Worm (Caenorhabditis elegans): Measurements from ENCODE around the gene gtap-2.

- TF ChIP-seq nhr-11 (tag; optimal IDR thresholded peaks at IDR 0.05) (no peak), sem-4 (tag; optimal IDR thresholded peaks at IDR 0.05) (no peak), ZK546.5 (tag; optimal IDR thresholded peaks at IDR 0.05) (no peak), unc-39 (tag; optimal IDR thresholded peaks at IDR 0.05) (no peak), aly-2 (tag; optimal IDR thresholded peaks at IDR 0.05) (no peak), snpc-4 (tag; optimal IDR thresholded peaks at IDR 0.05) (no peak), lin-13 (GFP tag; optimal IDR thresholded peaks at IDR 0.05) (no peak), nhr-77 (tag; optimal IDR thresholded peaks at IDR 0.05) (no peak), lin-11 (tag; optimal IDR thresholded peaks at IDR 0.05) (no peak), fos-1 (tag; optimal IDR thresholded peaks at IDR 0.05) (no peak)
These were observed 43.2 kb downstream of the gtap-2 start, which contains the start of gene K11H3.3 for ce11 chrIII:9851547-9851946.

Measured in whole organism, L2 larva.